Worm (Caenorhabditis elegans) whole organism, L2 larva: Measurements from ENCODE around the gene fzy-1.

Experiments used
- F13H6.1 ChIP-seq: sonication (generic microtip); optimal IDR thresholded peaks from 2 replicates; lab custom pipeline; 2016; ENCODE audit warnings: missing genetic modification characterization, missing compliant biosample characterization
- R02D3.7 ChIP-seq: fragments of 150-350 bp; optimal IDR thresholded peaks from 2 replicates; lab custom pipeline; 2014; ENCODE audit warnings: missing biosample characterization, missing genetic modification characterization
- Y55F3AM.14 ChIP-seq: fragments of 200-800 bp; sonication (Bioruptor generic); optimal IDR thresholded peaks from 2 replicates; lab custom pipeline; 2018; ENCODE audit warnings: mild to moderate bottlenecking, missing genetic modification characterization, missing compliant biosample characterization
- alr-1 ChIP-seq: fragments of 150-350 bp; optimal IDR thresholded peaks from 2 replicates; lab custom pipeline; 2014; ENCODE audit warnings: missing biosample characterization, missing genetic modification characterization
- aly-2 ChIP-seq: fragments of 150-350 bp; optimal IDR thresholded peaks from 2 replicates; lab custom pipeline; 2014; ENCODE audit warnings: missing biosample characterization, missing genetic modification characterization
- ama-1 ChIP-seq: fragments of 150-350 bp; optimal IDR thresholded peaks from 2 replicates; lab custom pipeline; 2018; ENCODE audit warnings: inconsistent platforms
- blmp-1 ChIP-seq: sonication (generic microtip); optimal IDR thresholded peaks from 2 replicates; lab custom pipeline; 2017; ENCODE audit warnings: missing genetic modification characterization, mild to moderate bottlenecking, missing compliant biosample characterization, antibody characterized with exemption, moderate library complexity; ENCODE audit not compliant: insufficient read depth
- ceh-16 ChIP-seq: fragments of 150-350 bp; optimal IDR thresholded peaks from 2 replicates; lab custom pipeline; 2014; ENCODE audit warnings: missing biosample characterization, missing genetic modification characterization
- crh-2 ChIP-seq: sonication (generic microtip); optimal IDR thresholded peaks from 2 replicates; lab custom pipeline; 2017; ENCODE audit warnings: missing biosample characterization, missing genetic modification characterization
- egl-27 ChIP-seq: sonication (generic microtip); optimal IDR thresholded peaks from 3 replicates; lab custom pipeline; 2017; ENCODE audit warnings: missing biosample characterization, missing genetic modification reagents, missing genetic modification characterization
- elt-3 ChIP-seq: sonication (generic microtip); optimal IDR thresholded peaks from 2 replicates; lab custom pipeline; 2017; ENCODE audit warnings: missing biosample characterization, missing genetic modification characterization
- fos-1 ChIP-seq: fragments of 150-350 bp; optimal IDR thresholded peaks from 2 replicates; lab custom pipeline; 2014; ENCODE audit warnings: missing biosample characterization, missing genetic modification characterization
- gmeb-1 ChIP-seq: fragments of 150-350 bp; optimal IDR thresholded peaks from 2 replicates; lab custom pipeline; 2014; ENCODE audit warnings: missing biosample characterization, missing genetic modification characterization
- lin-13 ChIP-seq: fragments of 150-350 bp; optimal IDR thresholded peaks from 2 replicates; lab custom pipeline; 2014; ENCODE audit warnings: missing biosample characterization, missing genetic modification reagents, missing genetic modification characterization
- lsy-2 ChIP-seq, 2 experiments: fragments of 150-350 bp in 1 of 2; sonication (generic microtip) in 1 of 2; optimal IDR thresholded peaks; 2 replicates each; lab custom pipeline; 2014 to 2017; ENCODE audit warnings: missing biosample characterization in 2 of 2, missing genetic modification characterization in 2 of 2
- mab-5 ChIP-seq: fragments of 150-350 bp; optimal IDR thresholded peaks from 2 replicates; lab custom pipeline; 2014; ENCODE audit warnings: missing biosample characterization, missing genetic modification characterization
- nhr-10 ChIP-seq: sonication (generic microtip); optimal IDR thresholded peaks from 2 replicates; lab custom pipeline; 2017; ENCODE audit warnings: missing biosample characterization, missing genetic modification characterization
- nhr-129 ChIP-seq: fragments of 150-350 bp; optimal IDR thresholded peaks from 2 replicates; lab custom pipeline; 2014; ENCODE audit warnings: missing biosample characterization, missing genetic modification characterization
- nhr-21 ChIP-seq: fragments of 150-350 bp; optimal IDR thresholded peaks from 2 replicates; lab custom pipeline; 2014; ENCODE audit warnings: missing biosample characterization, missing genetic modification characterization
- nhr-25 ChIP-seq: fragments of 150-350 bp; sonication (generic microtip); optimal IDR thresholded peaks from 3 replicates; lab custom pipeline; 2014; ENCODE audit warnings: missing biosample characterization, missing genetic modification characterization
- nhr-6 ChIP-seq: fragments of 150-350 bp; optimal IDR thresholded peaks from 2 replicates; lab custom pipeline; 2014; ENCODE audit warnings: missing biosample characterization, missing genetic modification characterization
- nhr-77 ChIP-seq: fragments of 150-350 bp; optimal IDR thresholded peaks from 2 replicates; lab custom pipeline; 2014; ENCODE audit warnings: missing biosample characterization, missing genetic modification characterization
- skn-1 ChIP-seq: sonication (generic microtip); optimal IDR thresholded peaks from 2 replicates; lab custom pipeline; 2017; ENCODE audit warnings: missing biosample characterization, missing genetic modification characterization
- sma-3 ChIP-seq: sonication (generic microtip); optimal IDR thresholded peaks from 2 replicates; lab custom pipeline; 2016; ENCODE audit warnings: missing genetic modification reagents, missing genetic modification characterization, missing compliant biosample characterization
- sma-9 ChIP-seq, 2 experiments: fragments of 150-350 bp in 1 of 2; sonication (generic microtip) in 1 of 2; optimal IDR thresholded peaks; 2 replicates each; lab custom pipeline; 2014 to 2016; ENCODE audit warnings: missing genetic modification characterization in 2 of 2, mild to moderate bottlenecking in 1 of 2, missing biosample characterization in 1 of 2, missing compliant biosample characterization in 1 of 2, missing genetic modification reagents in 1 of 2, moderate library complexity in 1 of 2
- snpc-4 ChIP-seq: fragments of 150-350 bp; optimal IDR thresholded peaks from 2 replicates; lab custom pipeline; 2014; ENCODE audit warnings: missing biosample characterization, missing genetic modification characterization
- unc-39 ChIP-seq: fragments of 150-350 bp; optimal IDR thresholded peaks from 2 replicates; lab custom pipeline; 2014; ENCODE audit warnings: missing biosample characterization, missing genetic modification characterization
- unc-62 ChIP-seq: fragments of 150-350 bp; optimal IDR thresholded peaks from 2 replicates; lab custom pipeline; 2014; ENCODE audit warnings: missing biosample characterization, missing genetic modification reagents, missing genetic modification characterization
- zag-1 ChIP-seq: fragments of 150-350 bp; optimal IDR thresholded peaks from 2 replicates; lab custom pipeline; 2014; ENCODE audit warnings: missing biosample characterization, missing genetic modification characterization
- ztf-1 ChIP-seq: fragments of 200-800 bp; sonication (Bioruptor generic); conservative IDR thresholded peaks from 2 replicates; pipeline ENCODE4 v1.3.6; 2022; ENCODE audit warnings: missing genetic modification characterization, missing compliant biosample characterization
- ztf-11 ChIP-seq: sonication (generic microtip); optimal IDR thresholded peaks from 2 replicates; lab custom pipeline; 2017; ENCODE audit warnings: missing biosample characterization, missing genetic modification characterization
- ztf-4 ChIP-seq: fragments of 150-350 bp; optimal IDR thresholded peaks from 2 replicates; lab custom pipeline; 2014; ENCODE audit warnings: missing biosample characterization, missing genetic modification characterization

Gene fzy-1

ce11 chrII:5544145-5544515, 43.6 kb downstream of the fzy-1 start:
- TF ChIP-seq ztf-1 (GFP tag; lab: Robert Waterston, UW) (no peak), R02D3.7 (tag; lab: Kevin White, UChicago) (no peak), fos-1 (peak; percentile 11), snpc-4 (tag; lab: Kevin White, UChicago) (peak; percentile 98), nhr-21 (tag; lab: Kevin White, UChicago) (peak; percentile 85), nhr-10 (tag; lab: Kevin White, UChicago) (peak; percentile 15), lin-13 (GFP tag; lab: Kevin White, UChicago) (peak; percentile 27), ama-1 (lab: Kevin White, UChicago) (peak; percentile 93), ztf-4 (no peak), nhr-77 (tag; lab: Kevin White, UChicago) (peak; percentile 6), nhr-129 (tag; lab: Kevin White, UChicago) (peak; percentile 89), egl-27 (tag; lab: Kevin White, UChicago) (no peak), lsy-2 (tag; optimal IDR thresholded peaks at IDR 0.05; lab: Kevin White, UChicago) (peak in 1 of 2 experiments; percentile 73), sma-9 (GFP tag; optimal IDR thresholded peaks at IDR 0.05; lab: Kevin White, UChicago) (peak; percentile 76), sma-9 (tag; optimal IDR thresholded peaks at IDR 0.05; lab: Kevin White, UChicago) (no peak), gmeb-1 (tag; lab: Kevin White, UChicago) (peak; percentile 66), sma-3 (peak; percentile 66), ztf-11 (tag; lab: Kevin White, UChicago) (no peak), unc-39 (no peak), Y55F3AM.14 (no peak), crh-2 (tag; lab: Kevin White, UChicago) (peak; percentile 60), nhr-6 (tag; lab: Kevin White, UChicago) (peak; percentile 16)
- TF ChIP-seq, all 48 proteins: peak for 14

- no peak for TF ChIP-seq nhr-129 (tag; lab: Kevin White, UChicago)
- no peak for TF ChIP-seq R02D3.7 (tag; lab: Kevin White, UChicago)
- no peak for TF ChIP-seq zag-1 (tag; lab: Kevin White, UChicago)
- TF ChIP-seq sma-9 (GFP tag; optimal IDR thresholded peaks at IDR 0.05; lab: Kevin White, UChicago) = no peak
- no peak for TF ChIP-seq sma-9 (tag; optimal IDR thresholded peaks at IDR 0.05; lab: Kevin White, UChicago)
- no peak for TF ChIP-seq snpc-4 (tag; lab: Kevin White, UChicago)
- TF ChIP-seq alr-1 (tag; lab: Kevin White, UChicago) = no peak
- TF ChIP-seq gmeb-1 (tag; lab: Kevin White, UChicago) = no peak
Measured at ce11 chrII:5544764-5545163, 44.2 kb downstream of the fzy-1 start, which contains the start of gene ins-13. Gene ins-13 (minus strand): TSS chrII:5544864.

- no peak for TF ChIP-seq unc-39
- no peak for TF ChIP-seq nhr-10 (tag; lab: Kevin White, UChicago)
- no peak for TF ChIP-seq egl-27 (tag; lab: Kevin White, UChicago)
- TF ChIP-seq gmeb-1 (tag; lab: Kevin White, UChicago) = no peak
- no peak for TF ChIP-seq aly-2 (tag; lab: Kevin White, UChicago)
- TF ChIP-seq ceh-16 (tag; lab: Kevin White, UChicago) = no peak
- TF ChIP-seq nhr-25 (tag; lab: Kevin White, UChicago) = no peak
Measured at ce11 chrII:5547442-5547894, 46.9 kb downstream of the fzy-1 start, which contains the start of gene acdh-2. Gene acdh-2 (minus strand): TSS chrII:5547492.

- TF ChIP-seq gmeb-1 (tag; lab: Kevin White, UChicago) (no peak), ceh-16 (tag; lab: Kevin White, UChicago) (no peak), sma-3 (no peak), blmp-1 (tag; lab: Kevin White, UChicago) (no peak), ztf-11 (tag; lab: Kevin White, UChicago) (no peak), lin-13 (GFP tag; lab: Kevin White, UChicago) (no peak), lsy-2 (tag; optimal IDR thresholded peaks at IDR 0.05; lab: Kevin White, UChicago) (no peak), unc-62 (no peak), elt-3 (tag; lab: Kevin White, UChicago) (no peak), mab-5 (tag; lab: Kevin White, UChicago) (no peak), crh-2 (tag; lab: Kevin White, UChicago) (no peak), skn-1 (tag; lab: Kevin White, UChicago) (no peak), F13H6.1 (tag; lab: Kevin White, UChicago) (no peak), snpc-4 (tag; lab: Kevin White, UChicago) (no peak)
Measured at ce11 chrII:5549746-5550145, 49.2 kb downstream of the fzy-1 start, which contains the start of gene C17C3.6. Gene C17C3.6 (plus strand): TSS chrII:5550046.

- TF ChIP-seq nhr-6 (tag; lab: Kevin White, UChicago) (no peak), blmp-1 (tag; lab: Kevin White, UChicago) (no peak), aly-2 (tag; lab: Kevin White, UChicago) (no peak), alr-1 (tag; lab: Kevin White, UChicago) (no peak)
Measured at ce11 chrII:5551517-5551916, 50.9 kb downstream of the fzy-1 start, which contains the start of gene C17C3.5. Gene C17C3.5 (plus strand): TSS chrII:5551817.
